Fruit fly (Drosophila melanogaster) whole organism, wandering third instar larva: ENCODE measurements around the gene CG4022.

Source experiments
- Abd-B ChIP-seq: fragments of >200 bp; optimal IDR thresholded peaks from 2 replicates; lab custom pipeline; 2017; ENCODE audit warnings: missing biosample characterization, missing genetic modification characterization
- CG32264 ChIP-seq: fragments of 200-800 bp; sonication (Bioruptor generic); optimal IDR thresholded peaks from 2 replicates; lab custom pipeline; 2016; ENCODE audit warnings: missing biosample characterization, missing genetic modification characterization
- CG9705 ChIP-seq: fragments of 200-800 bp; sonication (Bioruptor generic); optimal IDR thresholded peaks from 2 replicates; lab custom pipeline; 2018; ENCODE audit warnings: missing biosample characterization, mild to moderate bottlenecking, missing genetic modification characterization
- CrebA ChIP-seq: fragments of 200-800 bp; sonication (Bioruptor generic); optimal IDR thresholded peaks from 2 replicates; lab custom pipeline; 2016; ENCODE audit warnings: missing biosample characterization, mild to moderate bottlenecking, missing genetic modification characterization, borderline replicate concordance
- Dfd ChIP-seq: fragments of >200 bp; optimal IDR thresholded peaks from 2 replicates; lab custom pipeline; 2017; ENCODE audit warnings: missing biosample characterization, missing genetic modification characterization
- GATAd ChIP-seq: sonication (Bioruptor generic); optimal IDR thresholded peaks from 2 replicates; lab custom pipeline; 2016; ENCODE audit warnings: missing biosample characterization, missing genetic modification characterization
- HLH106 ChIP-seq: fragments of 200-800 bp; optimal IDR thresholded peaks from 3 replicates; lab custom pipeline; 2019; ENCODE audit warnings: missing biosample characterization, mild to moderate bottlenecking, missing genetic modification characterization, moderate library complexity
- Hnf4 ChIP-seq: fragments of 200-800 bp; sonication (Bioruptor generic); optimal IDR thresholded peaks from 2 replicates; lab custom pipeline; 2016; ENCODE audit warnings: missing biosample characterization, mild to moderate bottlenecking, missing genetic modification characterization
- Hr78 ChIP-seq: fragments of >200 bp; optimal IDR thresholded peaks from 2 replicates; lab custom pipeline; 2017; ENCODE audit warnings: missing biosample characterization, missing genetic modification characterization
- Hr83 ChIP-seq: fragments of 200-300 bp; sonication (Bioruptor generic); optimal IDR thresholded peaks from 2 replicates; lab custom pipeline; 2016; ENCODE audit warnings: missing biosample characterization, mild to moderate bottlenecking, missing genetic modification characterization, moderate library complexity; ENCODE audit not compliant: poor library complexity, severe bottlenecking
- Jra ChIP-seq: sonication (Bioruptor generic); optimal IDR thresholded peaks from 2 replicates; lab custom pipeline; 2016; ENCODE audit warnings: missing biosample characterization, missing genetic modification characterization
- Mio ChIP-seq: sonication (Bioruptor generic); optimal IDR thresholded peaks from 2 replicates; lab custom pipeline; 2016; ENCODE audit warnings: missing biosample characterization, missing genetic modification characterization
- Myc ChIP-seq: fragments of >200 bp; optimal IDR thresholded peaks from 2 replicates; lab custom pipeline; 2017
- N ChIP-seq: fragments of >200 bp; optimal IDR thresholded peaks from 2 replicates; lab custom pipeline; 2018; ENCODE audit warnings: missing biosample characterization, missing external identifiers, missing genetic modification characterization
- OdsH ChIP-seq: fragments of 200-800 bp; sonication (Bioruptor generic); optimal IDR thresholded peaks from 2 replicates; lab custom pipeline; 2016; ENCODE audit warnings: missing biosample characterization, mild to moderate bottlenecking, missing genetic modification characterization
- Rel ChIP-seq, 2 experiments: fragments of 200-800 bp; sonication (Bioruptor generic) in 1 of 2; optimal IDR thresholded peaks; 2 replicates in 1 of 2; 3 replicates in 1 of 2; lab custom pipeline; 2016 to 2019; ENCODE audit warnings: mild to moderate bottlenecking in 2 of 2, missing biosample characterization in 2 of 2, missing genetic modification characterization in 2 of 2, moderate library complexity in 1 of 2
- Sp1 ChIP-seq: fragments of 200-800 bp; sonication (Bioruptor generic); optimal IDR thresholded peaks from 3 replicates; lab custom pipeline; 2019; ENCODE audit warnings: missing biosample characterization, mild to moderate bottlenecking, missing genetic modification characterization, moderate library complexity
- Vsx2 ChIP-seq: fragments of 200-300, 225-300 bp; sonication (Bioruptor generic); optimal IDR thresholded peaks from 2 replicates; lab custom pipeline; 2018; ENCODE audit warnings: missing biosample characterization, missing genetic modification characterization; ENCODE audit not compliant: partially characterized antibody
- br ChIP-seq: fragments of 200-800 bp; sonication (Bioruptor generic); optimal IDR thresholded peaks from 2 replicates; lab custom pipeline; 2016; ENCODE audit warnings: missing biosample characterization, missing genetic modification characterization
- brk ChIP-seq: fragments of 200-800 bp; sonication (Bioruptor generic); optimal IDR thresholded peaks from 2 replicates; lab custom pipeline; 2016; ENCODE audit warnings: missing biosample characterization, mild to moderate bottlenecking, missing genetic modification characterization
- dl ChIP-seq, 2 experiments: fragments of 175-275, 200-275 bp in 1 of 2; fragments of 200-275 bp in 1 of 2; sonication (Bioruptor generic); optimal IDR thresholded peaks; lab custom pipeline; 2018; ENCODE audit warnings: mild to moderate bottlenecking in 2 of 2, missing biosample characterization in 2 of 2, missing genetic modification characterization in 2 of 2, moderate library complexity in 2 of 2; ENCODE audit not compliant: partially characterized antibody in 2 of 2, insufficient read depth in 1 of 2
- dmrt93B ChIP-seq: fragments of 200-800 bp; sonication (Bioruptor generic); optimal IDR thresholded peaks from 2 replicates; lab custom pipeline; 2018; ENCODE audit warnings: missing biosample characterization, mild to moderate bottlenecking, missing genetic modification characterization
- dsf ChIP-seq: sonication (Bioruptor generic); optimal IDR thresholded peaks from 2 replicates; lab custom pipeline; 2016; ENCODE audit warnings: missing biosample characterization, missing genetic modification characterization, borderline replicate concordance
- ey ChIP-seq: fragments of 200-800 bp; sonication (Bioruptor generic); optimal IDR thresholded peaks from 2 replicates; lab custom pipeline; 2016; ENCODE audit warnings: missing biosample characterization, missing genetic modification characterization
- foxo ChIP-seq, 2 experiments: fragments of 200-800 bp; sonication (Bioruptor generic); optimal IDR thresholded peaks; 2 replicates in 1 of 2; 3 replicates in 1 of 2; lab custom pipeline; 2016 to 2017; ENCODE audit warnings: missing biosample characterization in 2 of 2, missing genetic modification characterization in 2 of 2
- fru ChIP-seq: fragments of 200-800 bp; sonication (Bioruptor generic); optimal IDR thresholded peaks from 3 replicates; lab custom pipeline; 2016; ENCODE audit warnings: missing biosample characterization, mild to moderate bottlenecking, missing genetic modification characterization
- h ChIP-seq: fragments of 200-800 bp; sonication (Bioruptor generic); optimal IDR thresholded peaks from 3 replicates; lab custom pipeline; 2016; ENCODE audit warnings: missing biosample characterization, mild to moderate bottlenecking, missing genetic modification characterization
- jim ChIP-seq: fragments of 175-275, 200-325 bp; sonication (Bioruptor generic); optimal IDR thresholded peaks from 2 replicates; lab custom pipeline; 2016; ENCODE audit warnings: missing biosample characterization, mild to moderate bottlenecking, missing genetic modification characterization
- lola ChIP-seq: fragments of >200 bp; optimal IDR thresholded peaks from 2 replicates; lab custom pipeline; 2017; ENCODE audit warnings: missing biosample characterization, missing genetic modification characterization
- pan ChIP-seq: fragments of >200 bp; optimal IDR thresholded peaks from 2 replicates; lab custom pipeline; 2017
- psq ChIP-seq: fragments of 200-800 bp; sonication (Bioruptor generic); optimal IDR thresholded peaks from 3 replicates; lab custom pipeline; 2017; ENCODE audit warnings: missing biosample characterization, mild to moderate bottlenecking, missing genetic modification characterization, moderate library complexity
- rgr ChIP-seq: fragments of 200-800 bp; sonication (Bioruptor generic); optimal IDR thresholded peaks from 3 replicates; lab custom pipeline; 2016; ENCODE audit warnings: missing biosample characterization, mild to moderate bottlenecking, missing genetic modification characterization
- sage ChIP-seq: fragments of 200-800 bp; sonication (Bioruptor generic); optimal IDR thresholded peaks from 2 replicates; lab custom pipeline; 2016; ENCODE audit warnings: missing biosample characterization, mild to moderate bottlenecking, missing genetic modification characterization
- sv ChIP-seq: fragments of 200-800 bp; sonication (Bioruptor generic); optimal IDR thresholded peaks from 3 replicates; lab custom pipeline; 2016; ENCODE audit warnings: missing biosample characterization, missing genetic modification characterization
- tai ChIP-seq: sonication (Bioruptor generic); optimal IDR thresholded peaks from 2 replicates; lab custom pipeline; 2016; ENCODE audit warnings: missing biosample characterization, missing genetic modification characterization
- usp ChIP-seq: fragments of >200 bp; optimal IDR thresholded peaks from 2 replicates; lab custom pipeline; 2017; ENCODE audit warnings: missing biosample characterization, missing genetic modification characterization
- woc ChIP-seq: sonication (Bioruptor generic); optimal IDR thresholded peaks from 2 replicates; lab custom pipeline; 2016; ENCODE audit warnings: missing biosample characterization, mild to moderate bottlenecking, missing genetic modification characterization

Gene CG4022

DNA sequence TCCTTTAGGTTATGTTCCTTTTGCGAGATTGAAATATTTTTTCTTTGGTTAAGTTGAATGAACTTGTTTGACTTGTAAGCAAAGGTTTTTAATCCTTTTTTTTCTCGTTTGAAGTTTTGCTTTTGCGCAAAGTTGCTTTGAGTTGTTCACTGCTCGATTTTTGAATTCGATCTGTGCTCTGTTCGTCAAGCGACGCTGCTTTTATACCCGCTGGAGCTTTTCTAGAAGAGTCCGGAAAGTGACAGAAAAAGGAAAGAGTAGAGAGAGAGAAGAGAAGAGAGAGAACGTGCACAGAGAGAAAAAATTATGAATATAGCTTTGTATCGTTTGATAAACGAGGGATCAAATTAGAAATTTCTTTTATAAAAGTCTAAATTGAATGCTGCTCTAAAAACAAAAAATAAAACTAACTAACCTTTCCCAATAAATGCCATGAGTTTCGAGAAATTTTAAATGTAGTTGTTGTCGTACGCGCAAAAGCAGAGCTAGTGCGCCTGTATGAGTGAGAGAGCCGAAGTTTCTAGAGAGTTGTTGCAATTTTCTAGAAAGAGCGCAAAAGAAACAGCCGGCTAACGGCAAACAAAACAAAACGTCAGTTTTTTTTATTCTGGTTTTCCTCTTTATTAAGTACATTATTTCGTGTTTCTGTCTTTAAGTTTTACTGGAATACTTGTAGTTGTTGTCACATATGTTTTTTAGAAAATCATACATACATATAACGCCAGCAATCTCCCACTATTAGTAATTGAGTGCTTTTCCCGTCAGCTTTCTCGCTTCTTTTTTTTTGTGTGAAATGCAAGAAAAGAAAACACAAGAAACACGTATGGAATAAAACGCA lies 33.2 kb downstream of the CG4022 start, which contains the start of gene Hsp26 (continued):
- TF ChIP-seq tai (GFP tag; lab: Kevin White, UChicago) (no peak), Dfd (GFP tag; lab: Kevin White, UChicago) (no peak), pan (lab: Kevin White, UChicago) (no peak), Mio (GFP tag; lab: Kevin White, UChicago) (peak; percentile 30), OdsH (GFP tag; lab: Kevin White, UChicago) (peak; percentile 96)
- TF ChIP-seq, all 38 proteins: peak for 26

DNA sequence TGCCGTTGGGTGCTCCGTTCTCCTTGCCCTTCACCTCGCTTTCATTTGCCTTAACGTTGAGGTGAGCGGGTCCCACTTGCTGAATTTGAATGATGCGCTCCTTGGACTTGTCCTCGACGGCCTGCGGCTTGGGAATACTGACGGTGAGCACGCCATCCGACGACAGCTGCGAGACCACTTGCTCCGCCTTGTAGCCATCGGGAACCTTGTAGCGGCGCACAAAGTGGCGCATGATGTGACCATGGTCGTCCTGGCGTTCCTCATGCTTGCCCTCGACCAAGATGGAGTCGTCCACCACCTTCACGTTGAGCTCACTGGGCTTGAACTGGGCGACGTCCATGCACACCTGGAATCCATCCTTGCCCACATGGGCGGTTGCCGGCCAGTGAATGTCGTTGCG lies 34.1 kb downstream of the CG4022 start:
- TF ChIP-seq psq (GFP tag; lab: Kevin White, UChicago) = no peak
- TF ChIP-seq CG32264 (GFP tag; lab: Kevin White, UChicago) = no peak
- TF ChIP-seq brk (GFP tag; lab: Kevin White, UChicago) = no peak
- TF ChIP-seq sage (GFP tag; lab: Kevin White, UChicago) = no peak
- TF ChIP-seq, all 38 proteins: peak for 0

DNA sequence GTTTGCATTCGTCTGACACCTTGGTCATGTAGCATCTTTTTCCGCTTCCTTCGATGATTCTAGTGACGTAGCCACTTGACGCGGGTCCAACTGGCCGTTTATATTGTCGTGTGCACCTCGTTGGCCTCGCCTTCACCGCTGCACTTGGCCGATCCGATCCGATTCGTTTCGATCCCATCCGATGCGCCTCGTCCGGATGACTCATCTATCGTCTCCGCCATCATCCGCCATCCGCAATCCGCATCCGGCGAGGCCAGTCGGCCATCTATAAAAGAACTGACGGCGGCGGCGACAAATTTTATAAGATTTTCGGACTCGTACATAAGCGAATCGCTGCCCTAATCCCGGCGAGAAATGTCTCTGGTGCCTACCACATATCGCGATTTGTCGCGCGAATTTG lies 35.5 kb downstream of the CG4022 start, which contains the start of gene CG4461:
Gene CG4461 (plus strand): TSS at position 301 of the 400 bp plus-strand sequence.
- TF ChIP-seq fru (GFP tag; lab: Kevin White, UChicago) (no peak), pan (lab: Kevin White, UChicago) (no peak), OdsH (GFP tag; lab: Kevin White, UChicago) (no peak), brk (GFP tag; lab: Kevin White, UChicago) (no peak), Abd-B (GFP tag; lab: Kevin White, UChicago) (no peak), N (GFP tag; lab: Kevin White, UChicago) (no peak), Sp1 (GFP tag; lab: Kevin White, UChicago) (no peak), Rel (GFP tag; optimal IDR thresholded peaks at IDR 0.05; lab: Kevin White, UChicago) (no peak), Rel (tag; optimal IDR thresholded peaks at IDR 0.05; lab: Kevin White, UChicago) (no peak)

DNA sequence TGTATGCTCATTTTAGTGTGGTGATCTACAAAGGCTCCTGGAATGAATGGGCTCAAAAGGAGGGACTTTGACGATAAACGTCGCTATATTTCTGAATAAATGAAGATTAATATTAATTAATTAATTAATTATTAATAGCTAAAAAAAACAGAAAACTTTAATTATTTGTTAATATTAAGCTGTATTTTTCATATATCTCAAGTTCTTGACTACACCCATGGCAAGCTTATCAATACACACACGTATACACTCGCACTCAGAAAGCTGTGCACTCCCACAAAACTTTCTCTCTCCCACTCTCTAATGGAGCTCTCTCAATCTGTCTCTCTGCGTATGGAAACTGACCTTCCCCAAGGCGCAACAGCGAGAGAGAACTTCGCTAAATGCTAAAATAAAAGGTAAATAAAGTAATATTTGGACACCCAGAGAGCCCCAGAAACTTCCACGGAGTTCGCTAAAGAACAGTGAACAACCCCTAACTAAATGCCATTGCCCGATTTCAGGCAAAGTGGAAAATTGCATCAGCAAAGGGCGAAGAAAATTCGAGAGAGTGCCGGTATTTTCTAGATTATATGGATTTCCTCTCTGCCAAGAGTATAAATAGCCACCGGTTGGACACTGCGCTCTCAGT lies 37.1 kb downstream of the CG4022 start:
- peak; percentile 82 for TF ChIP-seq rgr (GFP tag; lab: Kevin White, UChicago)
- no peak for TF ChIP-seq Mio (GFP tag; lab: Kevin White, UChicago)
- TF ChIP-seq tai (GFP tag; lab: Kevin White, UChicago) = no peak
- TF ChIP-seq brk (GFP tag; lab: Kevin White, UChicago) = peak; percentile 63
- peak; percentile 50 for TF ChIP-seq ey (GFP tag; lab: Kevin White, UChicago)
- TF ChIP-seq GATAd = no peak
- no peak for TF ChIP-seq Dfd (GFP tag; lab: Kevin White, UChicago)
- TF ChIP-seq Hr78 = no peak
- peak; percentile 87 to 90 for TF ChIP-seq dl (GFP tag; optimal IDR thresholded peaks at IDR 0.05; lab: Kevin White, UChicago; ENCODE audit: insufficient read depth in 1 of 2, partially characterized antibody in 2 of 2)
- TF ChIP-seq CG32264 (GFP tag; lab: Kevin White, UChicago) = no peak
- TF ChIP-seq sv = peak; percentile 53
- TF ChIP-seq CrebA (GFP tag; lab: Kevin White, UChicago) = no peak
- no peak for TF ChIP-seq Myc (lab: Kevin White, UChicago)
- no peak for TF ChIP-seq pan (lab: Kevin White, UChicago)
- TF ChIP-seq Rel (GFP tag; optimal IDR thresholded peaks at IDR 0.05; lab: Kevin White, UChicago) = no peak
- TF ChIP-seq Rel (tag; optimal IDR thresholded peaks at IDR 0.05; lab: Kevin White, UChicago) = peak; percentile 21
- peak; percentile 40 for TF ChIP-seq br (GFP tag; lab: Kevin White, UChicago)
- TF ChIP-seq usp (GFP tag; lab: Kevin White, UChicago) = no peak
- TF ChIP-seq woc (GFP tag; lab: Kevin White, UChicago) = peak; percentile 1
- peak; percentile 68 for TF ChIP-seq fru (GFP tag; lab: Kevin White, UChicago)
- TF ChIP-seq Sp1 (GFP tag; lab: Kevin White, UChicago) = peak; percentile 80
- TF ChIP-seq foxo (GFP tag; optimal IDR thresholded peaks at IDR 0.05; lab: Kevin White, UChicago) = peak in 1 of 2 experiments; percentile 83
- peak; percentile 36 for TF ChIP-seq dmrt93B (GFP tag; lab: Kevin White, UChicago)
- TF ChIP-seq Jra = peak; percentile 37
- TF ChIP-seq psq (GFP tag; lab: Kevin White, UChicago) = peak; percentile 47
- no peak for TF ChIP-seq lola (GFP tag; lab: Kevin White, UChicago)
- TF ChIP-seq jim (GFP tag; lab: Kevin White, UChicago) = no peak
- TF ChIP-seq Vsx2 (GFP tag; lab: Kevin White, UChicago) = no peak
- peak; percentile 51 for TF ChIP-seq CG9705 (GFP tag; lab: Kevin White, UChicago)
- TF ChIP-seq Hnf4 (GFP tag; lab: Kevin White, UChicago) = peak; percentile 63
- TF ChIP-seq Hr83 (GFP tag; lab: Kevin White, UChicago) = peak; percentile 75
- TF ChIP-seq N (GFP tag; lab: Kevin White, UChicago) = no peak
- no peak for TF ChIP-seq dsf (GFP tag; lab: Kevin White, UChicago)
- TF ChIP-seq HLH106 (tag; lab: Kevin White, UChicago) = peak; percentile 47
- peak; percentile 72 for TF ChIP-seq OdsH (GFP tag; lab: Kevin White, UChicago)
- peak; percentile 57 for TF ChIP-seq sage (GFP tag; lab: Kevin White, UChicago)
- TF ChIP-seq h (GFP tag; lab: Kevin White, UChicago) = peak; percentile 77
- TF ChIP-seq Abd-B (GFP tag; lab: Kevin White, UChicago) = no peak
